Fruit fly (Drosophila melanogaster) whole organism: ENCODE results near the gene Cpr76Bd.

Experiments
- CG8478 ChIP-seq: fragments of >200 bp; optimal IDR thresholded peaks from 2 replicates; lab custom pipeline; 2018; ENCODE audit warnings: inconsistent platforms
- Dll ChIP-seq: fragments of >200 bp; optimal IDR thresholded peaks from 2 replicates; lab custom pipeline; 2017
- EcR ChIP-seq, 2 experiments: fragments of >200 bp; optimal IDR thresholded peaks; 2 replicates each; lab custom pipeline; 2017; ENCODE audit warnings: missing biosample characterization in 2 of 2, missing genetic modification characterization in 2 of 2, missing genetic modification reagents in 2 of 2
- pan ChIP-seq: fragments of >200 bp; optimal IDR thresholded peaks from 2 replicates; lab custom pipeline; 2017
- psq ChIP-seq: fragments of >200 bp; optimal IDR thresholded peaks from 2 replicates; lab custom pipeline; 2017
- usp ChIP-seq: fragments of >200 bp; optimal IDR thresholded peaks from 2 replicates; lab custom pipeline; 2017; ENCODE audit warnings: missing biosample characterization, missing genetic modification characterization, mixed read lengths

The Cpr76Bd gene

dm6 chr3L:19555906-19556457, 23.4 kb downstream of the Cpr76Bd start:
- TF ChIP-seq EcR (GFP tag; optimal IDR thresholded peaks at IDR 0.05; lab: Kevin White, UChicago) (peak; percentile 16 to 50), Dll (no peak)

- TF ChIP-seq Dll (peak; percentile 45), pan (lab: Kevin White, UChicago) (no peak)
Measured at dm6 chr3L:19556738-19557137, 24.2 kb downstream of the Cpr76Bd start.

- TF ChIP-seq Dll (no peak), psq (lab: Kevin White, UChicago) (no peak), usp (GFP tag; lab: Kevin White, UChicago) (no peak), EcR (GFP tag; optimal IDR thresholded peaks at IDR 0.05; lab: Kevin White, UChicago) (peak in 1 of 2 experiments; percentile 8)
Measured at dm6 chr3L:19557197-19557995, 24.9 kb downstream of the Cpr76Bd start.

- TF ChIP-seq usp (GFP tag; lab: Kevin White, UChicago) (no peak), CG8478 (no peak), psq (lab: Kevin White, UChicago) (no peak), pan (lab: Kevin White, UChicago) (no peak), Dll (no peak), EcR (GFP tag; optimal IDR thresholded peaks at IDR 0.05; lab: Kevin White, UChicago) (no peak)
Measured at dm6 chr3L:19557996-19558375, 25.4 kb downstream of the Cpr76Bd start.

DNA sequence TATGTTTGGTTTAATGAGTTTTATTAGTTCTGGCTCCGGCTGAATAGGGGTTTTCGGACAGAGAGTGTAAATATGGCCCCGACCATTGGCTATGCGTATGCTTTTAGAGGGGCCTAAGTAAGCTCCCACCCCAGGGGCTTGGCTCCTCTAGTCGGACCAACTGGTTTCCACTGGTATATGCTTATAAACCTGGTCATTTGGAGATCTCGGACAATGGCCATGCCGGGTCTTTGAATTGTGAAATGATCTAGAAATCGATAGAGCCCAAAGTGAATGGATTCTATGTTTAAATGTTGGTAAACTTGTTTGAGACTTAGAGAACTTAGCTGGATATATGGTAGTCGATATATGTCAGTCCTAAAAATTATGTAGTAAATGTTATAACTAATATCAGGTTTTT, 26.1 kb downstream of the Cpr76Bd start:
- TF ChIP-seq EcR (GFP tag; optimal IDR thresholded peaks at IDR 0.05; lab: Kevin White, UChicago) = no peak
- no peak for TF ChIP-seq CG8478
- no peak for TF ChIP-seq Dll
- no peak for TF ChIP-seq pan (lab: Kevin White, UChicago)
- TF ChIP-seq usp (GFP tag; lab: Kevin White, UChicago) = no peak
- no peak for TF ChIP-seq psq (lab: Kevin White, UChicago)

DNA sequence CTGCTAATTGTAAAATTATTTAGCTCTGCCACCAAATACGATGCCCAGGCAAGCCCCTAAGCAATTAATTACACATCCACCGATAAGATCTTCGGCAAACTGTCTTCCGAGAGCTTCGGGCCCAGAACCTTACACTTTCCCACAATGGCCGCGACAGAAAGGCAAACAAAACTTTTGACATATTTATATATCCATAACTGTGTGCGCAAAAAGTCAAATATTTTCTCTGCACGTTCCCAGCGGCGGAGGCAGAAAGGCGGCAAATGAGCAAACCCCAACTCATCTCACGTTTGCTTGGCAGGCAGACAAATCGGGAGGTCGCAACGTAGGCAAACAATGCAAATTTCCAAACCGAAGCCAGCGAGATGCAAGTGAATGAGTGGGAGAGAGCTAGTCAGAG, 26.6 kb downstream of the Cpr76Bd start:
- TF ChIP-seq pan (lab: Kevin White, UChicago) (no peak), usp (GFP tag; lab: Kevin White, UChicago) (no peak), psq (lab: Kevin White, UChicago) (no peak), CG8478 (no peak), Dll (no peak), EcR (GFP tag; optimal IDR thresholded peaks at IDR 0.05; lab: Kevin White, UChicago) (no peak)

dm6 chr3L:19560005-19560694, 27.6 kb downstream of the Cpr76Bd start:
- no peak for TF ChIP-seq pan (lab: Kevin White, UChicago)
- TF ChIP-seq Dll = no peak
- no peak for TF ChIP-seq CG8478
- TF ChIP-seq EcR (GFP tag; optimal IDR thresholded peaks at IDR 0.05; lab: Kevin White, UChicago) = peak in 1 of 2 experiments; percentile 26
- no peak for TF ChIP-seq psq (lab: Kevin White, UChicago)
- TF ChIP-seq usp (GFP tag; lab: Kevin White, UChicago) = no peak

dm6 chr3L:19560695-19561246, 28.2 kb downstream of the Cpr76Bd start:
- TF ChIP-seq pan (lab: Kevin White, UChicago) (no peak), usp (GFP tag; lab: Kevin White, UChicago) (no peak), psq (lab: Kevin White, UChicago) (no peak), EcR (GFP tag; optimal IDR thresholded peaks at IDR 0.05; lab: Kevin White, UChicago) (no peak), Dll (no peak), CG8478 (no peak)

- TF ChIP-seq pan (lab: Kevin White, UChicago) = no peak
- TF ChIP-seq Dll = no peak
- TF ChIP-seq CG8478 = no peak
- no peak for TF ChIP-seq usp (GFP tag; lab: Kevin White, UChicago)
- no peak for TF ChIP-seq psq (lab: Kevin White, UChicago)
- TF ChIP-seq EcR (GFP tag; optimal IDR thresholded peaks at IDR 0.05; lab: Kevin White, UChicago) = no peak
Measured at dm6 chr3L:19561745-19562144, 29.2 kb downstream of the Cpr76Bd start.

dm6 chr3L:19562146-19562700, 29.7 kb downstream of the Cpr76Bd start:
- TF ChIP-seq CG8478 = no peak
- no peak for TF ChIP-seq pan (lab: Kevin White, UChicago)
- no peak for TF ChIP-seq usp (GFP tag; lab: Kevin White, UChicago)
- TF ChIP-seq EcR (GFP tag; optimal IDR thresholded peaks at IDR 0.05; lab: Kevin White, UChicago) = no peak
- TF ChIP-seq Dll = no peak
- no peak for TF ChIP-seq psq (lab: Kevin White, UChicago)

- TF ChIP-seq Dll = no peak
- TF ChIP-seq EcR (GFP tag; optimal IDR thresholded peaks at IDR 0.05; lab: Kevin White, UChicago) = no peak
- TF ChIP-seq CG8478 = no peak
- no peak for TF ChIP-seq usp (GFP tag; lab: Kevin White, UChicago)
- TF ChIP-seq pan (lab: Kevin White, UChicago) = no peak
- TF ChIP-seq psq (lab: Kevin White, UChicago) = no peak
Measured at dm6 chr3L:19563014-19563413, 30.5 kb downstream of the Cpr76Bd start.
